Worm (Caenorhabditis elegans) whole organism, young adult: ENCODE measurements around the gene C28H8.3.

Source experiments
- B0336.3 ChIP-seq: fragments of 200-800 bp; sonication (Bioruptor generic); IDR thresholded peaks from 2 replicates; pipeline ENCODE4 v1.3.6; 2022; ENCODE audit warnings: missing genetic modification characterization, missing compliant biosample characterization
- F10E7.11 ChIP-seq: sonication (generic microtip); optimal IDR thresholded peaks from 2 replicates; lab custom pipeline; 2017; ENCODE audit warnings: mild to moderate bottlenecking, missing genetic modification characterization, moderate library complexity, missing compliant biosample characterization
- F23B12.7 ChIP-seq: sonication (generic microtip); optimal IDR thresholded peaks from 2 replicates; lab custom pipeline; 2017; ENCODE audit warnings: missing genetic modification characterization, mild to moderate bottlenecking, missing compliant biosample characterization, antibody characterized with exemption, moderate library complexity; ENCODE audit not compliant: insufficient read depth
- F49E8.2 ChIP-seq: sonication (generic microtip); optimal IDR thresholded peaks from 3 replicates; lab custom pipeline; 2017; ENCODE audit warnings: missing genetic modification characterization, mild to moderate bottlenecking, missing compliant biosample characterization, antibody characterized with exemption, moderate library complexity; ENCODE audit not compliant: insufficient read depth
- F52B5.7 ChIP-seq: sonication (generic microtip); optimal IDR thresholded peaks from 2 replicates; lab custom pipeline; 2016; ENCODE audit warnings: mild to moderate bottlenecking, missing genetic modification characterization, missing compliant biosample characterization
- F57C9.4 ChIP-seq: sonication (generic microtip); optimal IDR thresholded peaks from 2 replicates; lab custom pipeline; 2017; ENCODE audit warnings: mild to moderate bottlenecking, missing genetic modification characterization, missing compliant biosample characterization
- K11D2.4 ChIP-seq: fragments of 200-800 bp; sonication (Bioruptor generic); IDR thresholded peaks from 2 replicates; pipeline ENCODE4 v1.3.6; 2022; ENCODE audit warnings: missing genetic modification reagents, missing genetic modification characterization, missing compliant biosample characterization
- T07F8.4 ChIP-seq: sonication (generic microtip); optimal IDR thresholded peaks from 2 replicates; lab custom pipeline; 2016; ENCODE audit warnings: mild to moderate bottlenecking, missing genetic modification characterization, moderate library complexity, missing compliant biosample characterization
- T26A5.8 ChIP-seq: sonication (generic microtip); optimal IDR thresholded peaks from 2 replicates; lab custom pipeline; 2016; ENCODE audit warnings: missing genetic modification characterization, missing compliant biosample characterization
- Y53G8AR.9 ChIP-seq: fragments of 200-800 bp; sonication (Bioruptor generic); conservative IDR thresholded peaks from 2 replicates; pipeline ENCODE4 v1.3.6; 2022; ENCODE audit warnings: missing genetic modification reagents, missing genetic modification characterization, missing compliant biosample characterization
- Y56A3A.18 ChIP-seq: fragments of 200-800 bp; sonication (Bioruptor generic); IDR thresholded peaks from 2 replicates; pipeline ENCODE4 v1.3.6; 2022; ENCODE audit warnings: missing genetic modification reagents, missing genetic modification characterization, missing compliant biosample characterization
- akir-1 ChIP-seq: fragments of 200-800 bp; sonication (Bioruptor generic); optimal IDR thresholded peaks from 2 replicates; lab custom pipeline; 2018; ENCODE audit warnings: mild to moderate bottlenecking, missing genetic modification characterization, moderate library complexity, missing compliant biosample characterization
- ama-1 ChIP-seq, 3 experiments: fragments of 150-350 bp in 1 of 3; sonication (generic microtip) in 2 of 3; optimal IDR thresholded peaks; 2 replicates each; lab custom pipeline; 2014 to 2018; ENCODE audit warnings: missing biosample characterization in 2 of 3, missing genetic modification characterization in 2 of 3, missing genetic modification reagents in 2 of 3
- athp-1 ChIP-seq: sonication (generic microtip); optimal IDR thresholded peaks from 2 replicates; lab custom pipeline; 2017; ENCODE audit warnings: mild to moderate bottlenecking, missing genetic modification characterization, missing compliant biosample characterization
- ccch-3 ChIP-seq: fragments of 200-800 bp; sonication (Bioruptor generic); optimal IDR thresholded peaks from 2 replicates; lab custom pipeline; 2018; ENCODE audit warnings: mild to moderate bottlenecking, missing genetic modification characterization, missing compliant biosample characterization
- dpff-1 ChIP-seq: sonication (generic microtip); optimal IDR thresholded peaks from 2 replicates; lab custom pipeline; 2017; ENCODE audit warnings: mild to moderate bottlenecking, missing genetic modification characterization, missing compliant biosample characterization
- fkh-3 ChIP-seq: sonication (generic microtip); optimal IDR thresholded peaks from 2 replicates; lab custom pipeline; 2016; ENCODE audit warnings: mild to moderate bottlenecking, missing genetic modification characterization, missing compliant biosample characterization
- gei-17 ChIP-seq: fragments of 200-800 bp; sonication (Bioruptor generic); optimal IDR thresholded peaks from 2 replicates; lab custom pipeline; 2018; ENCODE audit warnings: mild to moderate bottlenecking, missing genetic modification characterization, missing compliant biosample characterization
- him-1 ChIP-seq: sonication (generic microtip); optimal IDR thresholded peaks from 2 replicates; lab custom pipeline; 2016; ENCODE audit warnings: missing genotype, missing genetic modification reagents, missing genetic modification characterization, missing compliant biosample characterization
- hsf-1 ChIP-seq: fragments of 200-800 bp; sonication (Bioruptor generic); IDR thresholded peaks from 2 replicates; pipeline ENCODE4 v1.3.6; 2022; ENCODE audit warnings: missing genetic modification reagents, missing genetic modification characterization, missing compliant biosample characterization
- lsl-1 ChIP-seq: fragments of 200-800 bp; sonication (Bioruptor generic); optimal IDR thresholded peaks from 2 replicates; lab custom pipeline; 2018; ENCODE audit warnings: mild to moderate bottlenecking, missing genetic modification characterization, moderate library complexity, missing compliant biosample characterization
- madf-10 ChIP-seq: sonication (generic microtip); optimal IDR thresholded peaks from 2 replicates; lab custom pipeline; 2016; ENCODE audit warnings: mild to moderate bottlenecking, missing genetic modification characterization, missing compliant biosample characterization
- madf-3 ChIP-seq: fragments of 200-800 bp; sonication (Bioruptor generic); IDR thresholded peaks from 2 replicates; pipeline ENCODE4 v1.3.6; 2022; ENCODE audit warnings: missing genetic modification reagents, missing genetic modification characterization, missing compliant biosample characterization
- madf-8 ChIP-seq: fragments of 200-800 bp; sonication (Bioruptor generic); conservative IDR thresholded peaks from 2 replicates; pipeline ENCODE4 v1.3.6; 2022; ENCODE audit warnings: missing genetic modification reagents, missing genetic modification characterization, missing compliant biosample characterization
- mcd-1 ChIP-seq: fragments of 200-800 bp; sonication (Bioruptor generic); IDR thresholded peaks from 2 replicates; pipeline ENCODE4 v1.3.6; 2022; ENCODE audit warnings: missing genetic modification reagents, missing genetic modification characterization, missing compliant biosample characterization
- mxl-1 ChIP-seq: sonication (generic microtip); optimal IDR thresholded peaks from 2 replicates; lab custom pipeline; 2016; ENCODE audit warnings: missing genetic modification characterization, missing compliant biosample characterization
- nfya-2 ChIP-seq: fragments of 200-800 bp; sonication (Bioruptor generic); IDR thresholded peaks from 2 replicates; pipeline ENCODE4 v1.3.6; 2022; ENCODE audit warnings: missing genetic modification reagents, missing genetic modification characterization, missing compliant biosample characterization
- nhr-120 ChIP-seq: fragments of 200-800 bp; sonication (Bioruptor generic); IDR thresholded peaks from 2 replicates; pipeline ENCODE4 v1.3.6; 2022; ENCODE audit warnings: missing genetic modification characterization, missing compliant biosample characterization
- nhr-179 ChIP-seq: sonication (generic microtip); optimal IDR thresholded peaks from 2 replicates; lab custom pipeline; 2016; ENCODE audit warnings: mild to moderate bottlenecking, missing genetic modification characterization, missing compliant biosample characterization
- nhr-80 ChIP-seq: sonication (generic microtip); optimal IDR thresholded peaks from 2 replicates; lab custom pipeline; 2016; ENCODE audit warnings: missing genetic modification characterization, missing compliant biosample characterization
- nhr-90 ChIP-seq: sonication (generic microtip); optimal IDR thresholded peaks from 2 replicates; lab custom pipeline; 2016; ENCODE audit warnings: missing genotype, mild to moderate bottlenecking, missing genetic modification characterization, missing compliant biosample characterization
- pha-4 ChIP-seq: fragments of 150-350 bp; sonication (generic microtip); optimal IDR thresholded peaks from 2 replicates; lab custom pipeline; 2014; ENCODE audit warnings: missing biosample characterization, missing genetic modification reagents, missing genetic modification characterization
- rec-8 ChIP-seq, 2 experiments: sonication (generic microtip); optimal IDR thresholded peaks; 2 replicates each; lab custom pipeline; 2016; ENCODE audit warnings: mild to moderate bottlenecking in 2 of 2, missing genetic modification characterization in 2 of 2, missing genetic modification reagents in 2 of 2, missing genotype in 2 of 2, missing biosample characterization in 1 of 2, missing compliant biosample characterization in 1 of 2, moderate library complexity in 1 of 2
- rpc-1 ChIP-seq, 2 experiments: fragments of 150-350 bp in 1 of 2; sonication (generic microtip) in 1 of 2; optimal IDR thresholded peaks; 2 replicates each; lab custom pipeline; 2014 to 2018; ENCODE audit warnings: missing biosample characterization in 1 of 2, missing genetic modification characterization in 1 of 2, missing genetic modification reagents in 1 of 2, missing genotype in 1 of 2
- snpc-3.4 ChIP-seq: sonication (generic microtip); optimal IDR thresholded peaks from 2 replicates; lab custom pipeline; 2017; ENCODE audit warnings: missing genetic modification characterization, mild to moderate bottlenecking, missing compliant biosample characterization, antibody characterized with exemption, moderate library complexity, missing genotype, missing genetic modification reagents
- snpc-4 ChIP-seq, 5 experiments: fragments of 150-350 bp in 1 of 5; sonication (generic microtip) in 4 of 5; optimal IDR thresholded peaks; 2 replicates each; lab custom pipeline; 2014 to 2018; ENCODE audit warnings: missing genetic modification characterization in 5 of 5, missing biosample characterization in 3 of 5, antibody characterized with exemption in 2 of 5, mild to moderate bottlenecking in 2 of 5, missing compliant biosample characterization in 2 of 5, missing genotype in 2 of 5, moderate library complexity in 2 of 5, missing genetic modification reagents in 1 of 5
- somi-1 ChIP-seq: fragments of 200-800 bp; sonication (Bioruptor generic); optimal IDR thresholded peaks from 2 replicates; lab custom pipeline; 2018; ENCODE audit warnings: mild to moderate bottlenecking, missing genetic modification characterization, missing compliant biosample characterization
- tbx-9 ChIP-seq: sonication (generic microtip); optimal IDR thresholded peaks from 2 replicates; lab custom pipeline; 2016; ENCODE audit warnings: borderline replicate concordance, missing genetic modification characterization, inconsistent platforms, missing compliant biosample characterization
- tlf-1 ChIP-seq: fragments of 200-800 bp; sonication (Bioruptor generic); optimal IDR thresholded peaks from 2 replicates; lab custom pipeline; 2018; ENCODE audit warnings: mild to moderate bottlenecking, missing genetic modification characterization, missing compliant biosample characterization
- unc-62 ChIP-seq: fragments of 150-350 bp; optimal IDR thresholded peaks from 2 replicates; lab custom pipeline; 2014; ENCODE audit warnings: missing biosample characterization, missing genetic modification reagents, missing genetic modification characterization
- zfh-2 ChIP-seq: fragments of 200-800 bp; sonication (Bioruptor generic); conservative IDR thresholded peaks from 2 replicates; pipeline ENCODE4 v1.3.6; 2022; ENCODE audit warnings: missing genetic modification reagents, missing genetic modification characterization, missing compliant biosample characterization
- zim-3 ChIP-seq: sonication (generic microtip); optimal IDR thresholded peaks from 2 replicates; lab custom pipeline; 2017; ENCODE audit warnings: mild to moderate bottlenecking, missing genetic modification characterization, moderate library complexity, missing compliant biosample characterization
- ztf-22 ChIP-seq: fragments of 200-800 bp; sonication (Bioruptor generic); optimal IDR thresholded peaks from 2 replicates; lab custom pipeline; 2018; ENCODE audit warnings: mild to moderate bottlenecking, missing genetic modification characterization, moderate library complexity, missing compliant biosample characterization
- ztf-28 ChIP-seq: fragments of 200-800 bp; sonication (Bioruptor generic); IDR thresholded peaks from 2 replicates; pipeline ENCODE4 v1.3.6; 2022; ENCODE audit warnings: missing genetic modification reagents, missing genetic modification characterization, missing compliant biosample characterization
- ztf-6 ChIP-seq: fragments of 200-800 bp; sonication (Bioruptor generic); IDR thresholded peaks from 2 replicates; pipeline ENCODE4 v1.3.6; 2022; ENCODE audit warnings: missing genetic modification reagents, missing genetic modification characterization, missing compliant biosample characterization

C28H8.3 gene

DNA sequence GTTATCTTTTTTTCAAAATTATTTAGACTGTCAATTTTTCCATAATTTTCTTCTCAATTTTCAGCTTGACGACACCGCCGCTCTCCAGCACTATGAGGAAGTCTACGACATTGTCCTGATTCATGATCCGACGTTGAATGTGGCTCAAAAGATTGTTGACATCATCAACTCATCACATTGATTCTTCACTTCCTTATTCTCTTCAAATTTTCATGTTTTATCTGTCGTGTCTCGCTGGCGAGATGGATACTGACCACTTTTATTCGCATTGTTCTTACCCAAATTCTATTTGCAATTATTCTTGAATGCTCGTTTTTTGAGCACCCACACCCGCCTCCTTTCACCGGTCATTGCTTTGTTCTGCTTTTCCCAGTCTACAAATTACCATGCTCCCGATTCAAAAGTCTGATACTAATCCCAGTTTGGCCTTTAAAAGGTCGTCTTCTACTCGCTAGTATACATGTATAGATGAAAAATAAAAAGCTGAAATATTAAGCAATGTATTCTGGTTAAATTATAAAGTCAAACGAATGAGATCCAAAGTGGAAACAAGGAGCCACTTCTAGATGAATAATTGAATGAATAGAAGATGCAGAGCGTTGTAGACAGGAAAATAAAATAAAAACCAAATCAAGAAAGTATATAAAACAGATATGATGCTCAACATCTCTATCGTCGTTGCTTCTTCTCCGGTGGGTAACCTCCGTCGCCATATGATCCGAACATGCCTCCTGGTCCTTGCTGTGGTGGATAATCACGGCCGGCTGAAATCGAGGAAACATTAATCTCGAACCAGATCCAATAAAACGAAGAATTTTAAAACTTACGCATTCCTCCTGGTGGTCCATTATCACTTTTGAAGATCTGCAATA lies 44.8 kb downstream of the C28H8.3 start:
- TF ChIP-seq tbx-9 (tag; lab: Kevin White, UChicago) (no peak), F52B5.7 (tag; lab: Kevin White, UChicago) (no peak), nhr-120 (no peak), madf-3 (GFP tag; lab: Robert Waterston, UW) (0 out of 2 replicates have a peak, but pooled peaks have one; percentile 30), K11D2.4 (GFP tag; lab: Robert Waterston, UW) (0 out of 2 replicates have a peak, but pooled peaks have one; percentile 22), Y53G8AR.9 (GFP tag; lab: Robert Waterston, UW) (peak; percentile 63), madf-8 (GFP tag; lab: Robert Waterston, UW) (no peak), zfh-2 (no peak), tlf-1 (GFP tag; lab: Kevin White, UChicago) (peak; percentile 43), B0336.3 (peak; percentile 66), T26A5.8 (no peak), athp-1 (tag; lab: Kevin White, UChicago) (peak; percentile 31), dpff-1 (tag; lab: Kevin White, UChicago) (no peak), hsf-1 (no peak), Y56A3A.18 (0 out of 2 replicates have a peak, but pooled peaks have one; percentile 74), ztf-28 (GFP tag; lab: Robert Waterston, UW) (no peak), rpc-1 (optimal IDR thresholded peaks at IDR 0.05; lab: Kevin White, UChicago) (no peak), rpc-1 (tag; optimal IDR thresholded peaks at IDR 0.05; lab: Kevin White, UChicago) (no peak), snpc-4 (GFP tag; optimal IDR thresholded peaks at IDR 0.05; lab: Kevin White, UChicago) (peak; percentile 36), snpc-4 (tag; optimal IDR thresholded peaks at IDR 0.05; lab: Kevin White, UChicago) (no peak), him-1 (peak; percentile 76), snpc-3.4 (no peak), nfya-2 (GFP tag; lab: Robert Waterston, UW) (0 out of 2 replicates have a peak, but pooled peaks have one; percentile 1), mxl-1 (tag; lab: Kevin White, UChicago) (no peak), ztf-6 (GFP tag; lab: Robert Waterston, UW) (no peak), F23B12.7 (tag; lab: Kevin White, UChicago) (no peak), F57C9.4 (tag; lab: Kevin White, UChicago) (no peak), gei-17 (GFP tag; lab: Kevin White, UChicago) (no peak), nhr-80 (tag; lab: Kevin White, UChicago) (no peak), ccch-3 (GFP tag; lab: Kevin White, UChicago) (no peak), fkh-3 (tag; lab: Kevin White, UChicago) (no peak), pha-4 (tag; lab: Kevin White, UChicago) (no peak), ama-1 (optimal IDR thresholded peaks at IDR 0.05; lab: Kevin White, UChicago) (peak; percentile 2), ama-1 (GFP tag; optimal IDR thresholded peaks at IDR 0.05; lab: Kevin White, UChicago) (peak in 1 of 2 experiments; percentile 70), F10E7.11 (peak; percentile 21), lsl-1 (no peak), akir-1 (GFP tag; lab: Kevin White, UChicago) (no peak), mcd-1 (GFP tag; lab: Robert Waterston, UW) (no peak; the same call in 1 of the 2 replicates), nhr-90 (tag; lab: Kevin White, UChicago) (no peak), ztf-22 (GFP tag; lab: Kevin White, UChicago) (no peak), F49E8.2 (tag; lab: Kevin White, UChicago) (peak; percentile 61), nhr-179 (tag; lab: Kevin White, UChicago) (no peak), T07F8.4 (tag; lab: Kevin White, UChicago) (no peak), madf-10 (tag; lab: Kevin White, UChicago) (peak; percentile 2), zim-3 (tag; lab: Kevin White, UChicago) (no peak), somi-1 (peak; percentile 11), rec-8 (tag; optimal IDR thresholded peaks at IDR 0.05; lab: Kevin White, UChicago) (peak; percentile 7 to 29), unc-62 (GFP tag; lab: Kevin White, UChicago) (no peak)
